Fruit fly (Drosophila melanogaster) whole organism, embryonic: ENCODE data around the gene CG46310.
A peak's percentile ranks its signal among the peaks of the same experiment; 100 is the strongest.

Source experiments
- Bgb ChIP-seq: fragments of 200-800 bp; sonication (Bioruptor generic); IDR thresholded peaks from 2 replicates; pipeline ENCODE4 v1.3.6; 2022; ENCODE audit warnings: missing biosample characterization, missing genetic modification characterization; ENCODE audit not compliant: partially characterized antibody
- CG10462 ChIP-seq: fragments of 200-800 bp; sonication (Bioruptor generic); optimal IDR thresholded peaks from 2 replicates; lab custom pipeline; 2016; ENCODE audit warnings: missing biosample characterization, missing genetic modification characterization
- CG10959 ChIP-seq: fragments of 200-800 bp; sonication (Bioruptor generic); IDR thresholded peaks from 2 replicates; pipeline ENCODE4 v1.3.6; 2022; ENCODE audit warnings: missing biosample characterization, missing genetic modification characterization
- CG12071 ChIP-seq: fragments of 200-800 bp; sonication (Bioruptor generic); optimal IDR thresholded peaks from 3 replicates; lab custom pipeline; 2018; ENCODE audit warnings: missing biosample characterization, mild to moderate bottlenecking, missing genetic modification characterization
- CG12219 ChIP-seq: fragments of 200-800 bp; sonication (Bioruptor generic); optimal IDR thresholded peaks from 3 replicates; lab custom pipeline; 2018; ENCODE audit warnings: missing biosample characterization, mild to moderate bottlenecking, missing genetic modification characterization
- CG13296 ChIP-seq: fragments of 200-800 bp; sonication (Bioruptor generic); optimal IDR thresholded peaks from 3 replicates; lab custom pipeline; 2018; ENCODE audit warnings: missing biosample characterization, mild to moderate bottlenecking, missing genetic modification characterization
- CG15269 ChIP-seq: fragments of 200-800 bp; sonication (Bioruptor generic); optimal IDR thresholded peaks from 2 replicates; lab custom pipeline; 2018; ENCODE audit warnings: missing biosample characterization, mild to moderate bottlenecking, missing genetic modification characterization, moderate library complexity
- CG17328 ChIP-seq: fragments of 200-800 bp; sonication (Bioruptor generic); IDR thresholded peaks from 2 replicates; pipeline ENCODE4 v1.3.6; 2022; ENCODE audit warnings: missing biosample characterization, missing genetic modification characterization
- CG2120 ChIP-seq: fragments of 200-800 bp; sonication (Bioruptor generic); optimal IDR thresholded peaks from 3 replicates; lab custom pipeline; 2016; ENCODE audit warnings: missing biosample characterization, missing genetic modification characterization
- CG2129 ChIP-seq: fragments of 200-800 bp; sonication (Bioruptor generic); IDR thresholded peaks from 2 replicates; pipeline ENCODE4 v1.3.6; 2022; ENCODE audit warnings: missing biosample characterization, missing genetic modification characterization; ENCODE audit not compliant: partially characterized antibody
- CG2875 ChIP-seq: fragments of 200-800 bp; sonication (Bioruptor generic); optimal IDR thresholded peaks from 2 replicates; lab custom pipeline; 2017; ENCODE audit warnings: missing biosample characterization, mild to moderate bottlenecking, missing genetic modification characterization, missing genetic modification reagents
- CG31441 ChIP-seq: fragments of 200-800 bp; sonication (Bioruptor generic); IDR thresholded peaks from 2 replicates; pipeline ENCODE4 v1.3.6; 2022; ENCODE audit warnings: missing biosample characterization, missing genetic modification characterization
- CG7372 ChIP-seq: fragments of 200-800 bp; sonication (Bioruptor generic); IDR thresholded peaks from 2 replicates; pipeline ENCODE4 v1.3.6; 2022; ENCODE audit warnings: missing biosample characterization, missing genetic modification characterization
- CG7839 ChIP-seq: fragments of 200-800 bp; sonication (Bioruptor generic); optimal IDR thresholded peaks from 3 replicates; lab custom pipeline; 2018; ENCODE audit warnings: missing biosample characterization, mild to moderate bottlenecking, missing genetic modification characterization, moderate library complexity
- CG8765 ChIP-seq: fragments of 200-800 bp; sonication (Bioruptor generic); IDR thresholded peaks from 2 replicates; pipeline ENCODE4 v1.3.6; 2022; ENCODE audit warnings: missing biosample characterization, missing genetic modification characterization
- CG9609 ChIP-seq: fragments of 200-800 bp; sonication (Bioruptor generic); optimal IDR thresholded peaks from 3 replicates; lab custom pipeline; 2016; ENCODE audit warnings: missing biosample characterization, missing genetic modification characterization
- CTCF ChIP-seq: fragments of 200-800 bp; sonication (Bioruptor generic); optimal IDR thresholded peaks from 2 replicates; lab custom pipeline; 2017; ENCODE audit warnings: missing biosample characterization, mild to moderate bottlenecking, missing genetic modification characterization, moderate library complexity
- Ets65A ChIP-seq: fragments of 200-800 bp; sonication (Bioruptor generic); peaks from one replicate; lab custom pipeline; 2016; ENCODE audit warnings: missing biosample characterization, missing genetic modification characterization
- Gsc ChIP-seq: fragments of 200-800 bp; sonication (Bioruptor generic); IDR thresholded peaks from 2 replicates; pipeline ENCODE4 v1.3.6; 2022; ENCODE audit warnings: missing biosample characterization, missing genetic modification characterization
- HHEX ChIP-seq: fragments of 200-800 bp; sonication (Bioruptor generic); optimal IDR thresholded peaks from 3 replicates; lab custom pipeline; 2017; ENCODE audit warnings: missing biosample characterization, mild to moderate bottlenecking, missing genetic modification characterization, missing genetic modification reagents
- HLH3B ChIP-seq: fragments of 200-800 bp; sonication (Bioruptor generic); IDR thresholded peaks from 2 replicates; pipeline ENCODE4 v1.3.6; 2022; ENCODE audit warnings: missing biosample characterization, missing genetic modification characterization
- Hand ChIP-seq: fragments of 200-800 bp; sonication (Bioruptor generic); optimal IDR thresholded peaks from 2 replicates; lab custom pipeline; 2017; ENCODE audit warnings: mild to moderate bottlenecking, missing biosample characterization, missing genetic modification reagents, missing genetic modification characterization
- Kr ChIP-seq: fragments of 200-800 bp; sonication (Bioruptor generic); optimal IDR thresholded peaks from 2 replicates; lab custom pipeline; 2017; ENCODE audit warnings: missing biosample characterization, mild to moderate bottlenecking, missing genetic modification characterization
- NFAT ChIP-seq: fragments of 200-800 bp; sonication (Bioruptor generic); IDR thresholded peaks from 2 replicates; pipeline ENCODE4 v1.3.6; 2022; ENCODE audit warnings: missing biosample characterization, missing genetic modification characterization
- Opbp ChIP-seq: fragments of 200-800 bp; sonication (Bioruptor generic); IDR thresholded peaks from 3 replicates; pipeline ENCODE4 v1.3.6; 2022; ENCODE audit warnings: missing biosample characterization, missing genetic modification characterization; ENCODE audit not compliant: partially characterized antibody
- Poxn ChIP-seq: fragments of 200-800 bp; sonication (Bioruptor generic); IDR thresholded peaks from 2 replicates; pipeline ENCODE4 v1.3.6; 2022; ENCODE audit warnings: missing biosample characterization, missing genetic modification characterization
- Ravus ChIP-seq: fragments of 200-800 bp; sonication (Bioruptor generic); IDR thresholded peaks from 2 replicates; pipeline ENCODE4 v1.3.6; 2022; ENCODE audit warnings: missing biosample characterization, missing genetic modification characterization
- Spps ChIP-seq: fragments of 200-800 bp; sonication (Bioruptor generic); optimal IDR thresholded peaks from 2 replicates; lab custom pipeline; 2018; ENCODE audit warnings: missing biosample characterization, mild to moderate bottlenecking, missing genetic modification characterization
- Usf ChIP-seq: fragments of 200-800 bp; sonication (Bioruptor generic); optimal IDR thresholded peaks from 2 replicates; lab custom pipeline; 2017; ENCODE audit warnings: missing genotype, missing biosample characterization, missing genetic modification characterization
- Vsx1 ChIP-seq: fragments of 200-800 bp; sonication (Bioruptor generic); optimal IDR thresholded peaks from 2 replicates; lab custom pipeline; 2017; ENCODE audit warnings: missing biosample characterization, mild to moderate bottlenecking, missing genetic modification characterization, missing genetic modification reagents
- abd-A ChIP-seq: fragments of 200-800 bp; sonication (Bioruptor generic); optimal IDR thresholded peaks from 3 replicates; lab custom pipeline; 2019; ENCODE audit warnings: missing biosample characterization, mild to moderate bottlenecking, missing genetic modification characterization, moderate library complexity
- btn ChIP-seq: fragments of 200-800 bp; sonication (Bioruptor generic); optimal IDR thresholded peaks from 2 replicates; lab custom pipeline; 2016; ENCODE audit warnings: missing biosample characterization, missing genetic modification characterization
- cad ChIP-seq: fragments of >200 bp; optimal IDR thresholded peaks from 2 replicates; lab custom pipeline; 2017; ENCODE audit warnings: missing biosample characterization, missing genetic modification characterization
- dm ChIP-seq: fragments of 200-800 bp; sonication (Bioruptor generic); optimal IDR thresholded peaks from 3 replicates; lab custom pipeline; 2016; ENCODE audit warnings: missing biosample characterization, missing genetic modification characterization
- exex ChIP-seq: fragments of 200-800 bp; sonication (Bioruptor generic); optimal IDR thresholded peaks from 4 replicates; lab custom pipeline; 2018; ENCODE audit warnings: missing biosample characterization, mild to moderate bottlenecking, missing genetic modification characterization, moderate library complexity
- gcm ChIP-seq: fragments of 200-800 bp; sonication (Bioruptor generic); optimal IDR thresholded peaks from 2 replicates; lab custom pipeline; 2019; ENCODE audit warnings: missing biosample characterization, mild to moderate bottlenecking, missing genetic modification characterization, moderate library complexity
- gfzf ChIP-seq: fragments of 200-800 bp; sonication (Bioruptor generic); optimal IDR thresholded peaks from 2 replicates; lab custom pipeline; 2016; ENCODE audit warnings: missing biosample characterization, mild to moderate bottlenecking, missing genetic modification characterization, moderate library complexity
- gt ChIP-seq: fragments of 200-800 bp; sonication (Bioruptor generic); IDR thresholded peaks from 2 replicates; pipeline ENCODE4 v1.3.6; 2022; ENCODE audit warnings: missing biosample characterization, missing genetic modification characterization
- hkb ChIP-seq, 2 experiments: fragments of 200-800 bp in 1 of 2; fragments of >200 bp in 1 of 2; sonication (Bioruptor generic) in 1 of 2; IDR thresholded peaks in 1 of 2; optimal IDR thresholded peaks in 1 of 2; 2 replicates each; pipeline versions ENCODE4 v1.3.6 to Lab custom; 2017 to 2022; ENCODE audit warnings: missing biosample characterization in 1 of 2, missing genetic modification characterization in 1 of 2
- inv ChIP-seq: fragments of 200-800 bp; sonication (Bioruptor generic); IDR thresholded peaks from 2 replicates; pipeline ENCODE4 v1.3.6; 2022; ENCODE audit warnings: missing biosample characterization, missing genetic modification characterization; ENCODE audit not compliant: partially characterized antibody
- phol ChIP-seq: fragments of 200-800 bp; sonication (Bioruptor generic); optimal IDR thresholded peaks from 3 replicates; lab custom pipeline; 2018; ENCODE audit warnings: missing biosample characterization, mild to moderate bottlenecking, missing genetic modification characterization, moderate library complexity
- prd ChIP-seq, 3 experiments: fragments of >200 bp in 2 of 3; fragments of 200-800 bp in 1 of 3; sonication (Bioruptor generic) in 1 of 3; optimal IDR thresholded peaks in 2 of 3; IDR thresholded peaks in 1 of 3; 2 replicates in 2 of 3; 3 replicates in 1 of 3; pipeline versions ENCODE4 v1.3.6 to Lab custom; 2017 to 2022; ENCODE audit warnings: missing biosample characterization in 1 of 3, missing genetic modification characterization in 1 of 3
- repo ChIP-seq: fragments of 200-800 bp; sonication (Bioruptor generic); optimal IDR thresholded peaks from 2 replicates; lab custom pipeline; 2016; ENCODE audit warnings: missing biosample characterization, missing genetic modification characterization
- shn ChIP-seq: fragments of 200-800 bp; sonication (Bioruptor generic); optimal IDR thresholded peaks from 3 replicates; lab custom pipeline; 2016; ENCODE audit warnings: missing biosample characterization, missing genetic modification characterization
- sima ChIP-seq: fragments of 200-800 bp; sonication (Bioruptor generic); optimal IDR thresholded peaks from 2 replicates; lab custom pipeline; 2016; ENCODE audit warnings: missing biosample characterization, missing genetic modification characterization
- tll ChIP-seq, 2 experiments: fragments of 200-800 bp in 1 of 2; fragments of >200 bp in 1 of 2; sonication (Bioruptor generic) in 1 of 2; optimal IDR thresholded peaks; 2 replicates each; lab custom pipeline; 2017 to 2019; ENCODE audit warnings: missing biosample characterization in 2 of 2, missing genetic modification characterization in 2 of 2, mild to moderate bottlenecking in 1 of 2, moderate library complexity in 1 of 2
- usp ChIP-seq: fragments of >200 bp; optimal IDR thresholded peaks from 2 replicates; lab custom pipeline; 2017; ENCODE audit warnings: missing biosample characterization, missing genetic modification characterization
- vvl ChIP-seq: fragments of 200-800 bp; sonication (Bioruptor generic); IDR thresholded peaks from 2 replicates; pipeline ENCODE4 v1.3.6; 2022; ENCODE audit warnings: missing biosample characterization, missing genetic modification characterization
- zen ChIP-seq: fragments of 200-800 bp; sonication (Bioruptor generic); optimal IDR thresholded peaks from 3 replicates; lab custom pipeline; 2018; ENCODE audit warnings: missing biosample characterization, mild to moderate bottlenecking, missing genetic modification characterization, moderate library complexity

The CG46310 gene

DNA sequence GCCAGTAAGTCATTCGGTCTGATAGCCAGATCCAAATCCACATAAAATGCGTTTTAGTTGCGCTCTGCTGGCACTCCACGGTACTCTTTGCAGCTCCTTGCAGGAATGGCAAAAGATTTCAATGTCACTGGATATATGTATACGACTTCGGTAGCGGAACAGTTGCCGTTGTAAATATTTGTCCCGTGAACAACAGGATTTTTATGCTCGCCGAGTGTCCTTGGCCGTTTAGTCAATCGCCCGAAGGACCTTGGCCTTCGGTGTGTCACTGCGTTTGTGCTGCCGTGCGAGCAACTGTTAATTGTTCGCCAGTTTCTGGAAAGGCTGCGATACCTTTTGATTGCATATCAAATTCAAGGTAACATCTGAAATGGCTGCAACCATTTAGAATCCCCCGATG, 35.2 kb upstream of the CG46310 start:
- TF ChIP-seq zen (tag; lab: Kevin White, UChicago), result peak; percentile 45
- no peak for TF ChIP-seq prd (optimal IDR thresholded peaks at IDR 0.05; lab: Kevin White, UChicago)
- TF ChIP-seq prd (GFP tag; IDR thresholded peaks at IDR 0.05; lab: Robert Waterston, UW), result peak; percentile 29; the same call in 1 of the 3 replicates
- no peak for TF ChIP-seq gfzf
- TF ChIP-seq CG9609 (GFP tag; lab: Kevin White, UChicago), result no peak
- TF ChIP-seq CG8765 (GFP tag; lab: Robert Waterston, UW), result no peak
- no peak for TF ChIP-seq CG10959 (GFP tag; lab: Robert Waterston, UW)
- TF ChIP-seq Ets65A (GFP tag; lab: Kevin White, UChicago), result peak; percentile 28
- TF ChIP-seq Opbp (GFP tag; lab: Robert Waterston, UW), result no peak
- no peak for TF ChIP-seq sima
- TF ChIP-seq Spps (tag; lab: Kevin White, UChicago), result no peak
- TF ChIP-seq CTCF (GFP tag; lab: Kevin White, UChicago), result no peak
- no peak for TF ChIP-seq HHEX (GFP tag; lab: Kevin White, UChicago)
- no peak for TF ChIP-seq Gsc (GFP tag; lab: Robert Waterston, UW)
- no peak for TF ChIP-seq dm (GFP tag; lab: Kevin White, UChicago)
- no peak for TF ChIP-seq hkb (optimal IDR thresholded peaks at IDR 0.05; lab: Kevin White, UChicago)
- TF ChIP-seq hkb (GFP tag; IDR thresholded peaks at IDR 0.05; lab: Robert Waterston, UW), result no peak
- no peak for TF ChIP-seq shn (GFP tag; lab: Kevin White, UChicago)
- TF ChIP-seq tll (GFP tag; optimal IDR thresholded peaks at IDR 0.05; lab: Kevin White, UChicago), result peak in 1 of 2 experiments; percentile 86
- no peak for TF ChIP-seq usp (GFP tag; lab: Kevin White, UChicago)
- no peak for TF ChIP-seq Ravus
- peak; percentile 73 for TF ChIP-seq cad (GFP tag; lab: Kevin White, UChicago)
- TF ChIP-seq CG2129 (GFP tag; lab: Robert Waterston, UW), result no peak
- TF ChIP-seq repo (GFP tag; lab: Kevin White, UChicago), result no peak

DNA sequence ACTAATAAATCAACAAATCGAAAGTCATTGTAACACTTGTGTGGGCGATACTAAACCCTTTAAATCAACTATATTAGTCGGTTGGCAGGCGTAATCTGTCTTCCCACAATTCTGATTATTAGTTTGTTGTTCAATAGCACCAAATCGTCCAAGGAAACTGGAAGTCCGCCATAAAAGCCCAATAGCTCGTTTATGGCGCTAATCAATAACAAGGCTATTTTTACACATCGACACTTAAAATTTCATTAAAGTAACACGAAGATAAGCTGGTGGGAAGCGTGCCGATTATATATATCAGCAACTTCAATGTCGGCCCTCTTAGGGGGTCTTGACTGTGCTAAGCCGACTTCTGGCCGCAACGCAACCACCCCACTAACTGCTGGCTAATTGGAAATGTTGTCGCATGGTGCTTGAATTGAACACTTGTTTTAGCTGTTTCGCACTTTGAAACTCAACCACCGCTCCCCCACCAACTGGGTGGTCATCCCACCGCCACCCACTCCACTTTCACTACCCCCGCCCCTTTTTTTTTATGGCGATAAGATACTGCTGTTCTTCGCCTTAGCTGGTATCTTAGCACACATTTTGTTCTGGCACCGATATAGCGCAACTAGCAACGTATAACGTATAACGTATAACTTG, 34.6 kb upstream of the CG46310 start:
- TF ChIP-seq CG10462 (GFP tag; lab: Kevin White, UChicago) (no peak), Usf (GFP tag; lab: Kevin White, UChicago) (no peak), cad (GFP tag; lab: Kevin White, UChicago) (no peak), phol (no peak), CG17328 (GFP tag; lab: Robert Waterston, UW) (no peak), CG13296 (GFP tag; lab: Kevin White, UChicago) (peak; percentile 52), Kr (GFP tag; lab: Kevin White, UChicago) (no peak), vvl (GFP tag; lab: Robert Waterston, UW) (no peak), CG2875 (GFP tag; lab: Kevin White, UChicago) (no peak), CG12219 (GFP tag; lab: Kevin White, UChicago) (peak; percentile 2), Bgb (GFP tag; lab: Robert Waterston, UW) (no peak), CG15269 (peak; percentile 42), HLH3B (GFP tag; lab: Robert Waterston, UW) (no peak), CG7839 (tag; lab: Kevin White, UChicago) (peak; percentile 10), Vsx1 (peak; percentile 83), CG7372 (GFP tag; lab: Robert Waterston, UW) (no peak), gcm (GFP tag; lab: Kevin White, UChicago) (no peak), NFAT (GFP tag; lab: Robert Waterston, UW) (no peak), btn (GFP tag; lab: Kevin White, UChicago) (no peak), Poxn (GFP tag; lab: Robert Waterston, UW) (no peak), abd-A (tag; lab: Kevin White, UChicago) (no peak), inv (GFP tag; lab: Robert Waterston, UW) (no peak), CG2120 (GFP tag; lab: Kevin White, UChicago) (no peak), gt (GFP tag; lab: Robert Waterston, UW) (no peak), Hand (GFP tag; lab: Kevin White, UChicago) (peak; percentile 5), CG31441 (GFP tag; lab: Robert Waterston, UW) (no peak), CG12071 (GFP tag; lab: Kevin White, UChicago) (peak; percentile 46), exex (tag; lab: Kevin White, UChicago) (peak; percentile 98)
